Fruit fly (Drosophila melanogaster) whole organism, adult: Measurements from ENCODE around the gene CG14402.
A peak's percentile ranks its signal among the peaks of the same experiment; 100 is the strongest.

ENCODE experiments used
- CG11617 ChIP-seq: fragments of 200-800 bp; sonication (Bioruptor generic); optimal IDR thresholded peaks from 2 replicates; lab custom pipeline; 2017; ENCODE audit warnings: mild to moderate bottlenecking, missing biosample characterization, missing genetic modification reagents, missing genetic modification characterization
- CG12768 ChIP-seq: fragments of 200-800 bp; sonication (Bioruptor generic); optimal IDR thresholded peaks from 2 replicates; lab custom pipeline; 2017; ENCODE audit warnings: missing biosample characterization, missing genetic modification characterization, mild to moderate bottlenecking, moderate library complexity, missing genetic modification reagents
- CG14711 ChIP-seq: fragments of 200-800 bp; sonication (Bioruptor generic); optimal IDR thresholded peaks from 2 replicates; lab custom pipeline; 2018; ENCODE audit warnings: missing biosample characterization, mild to moderate bottlenecking, missing genetic modification characterization, moderate library complexity
- CG1620 ChIP-seq: fragments of 200-800 bp; sonication (Bioruptor generic); optimal IDR thresholded peaks from 2 replicates; lab custom pipeline; 2016; ENCODE audit warnings: missing biosample characterization, missing genetic modification characterization
- CG33017 ChIP-seq: fragments of 200-800 bp; sonication (Bioruptor generic); optimal IDR thresholded peaks from 2 replicates; lab custom pipeline; 2018; ENCODE audit warnings: missing biosample characterization, mild to moderate bottlenecking, missing genetic modification characterization, moderate library complexity
- CG5204 ChIP-seq: fragments of 200-800 bp; sonication (Bioruptor generic); optimal IDR thresholded peaks from 2 replicates; lab custom pipeline; 2016; ENCODE audit warnings: missing biosample characterization, missing genetic modification characterization
- CG7045 ChIP-seq: fragments of 200-800 bp; sonication (Bioruptor generic); optimal IDR thresholded peaks from 2 replicates; lab custom pipeline; 2017; ENCODE audit warnings: missing biosample characterization, mild to moderate bottlenecking, missing genetic modification characterization
- CG7101 ChIP-seq: fragments of 200-800 bp; sonication (Bioruptor generic); optimal IDR thresholded peaks from 2 replicates; lab custom pipeline; 2018; ENCODE audit warnings: missing biosample characterization, mild to moderate bottlenecking, missing genetic modification characterization, moderate library complexity
- Clk ChIP-seq: fragments of 200-800 bp; sonication (Bioruptor generic); optimal IDR thresholded peaks from 2 replicates; lab custom pipeline; 2017; ENCODE audit warnings: missing biosample characterization, missing genetic modification characterization
- Crg-1 ChIP-seq: fragments of 200-800 bp; sonication (Bioruptor generic); optimal IDR thresholded peaks from 2 replicates; lab custom pipeline; 2016; ENCODE audit warnings: missing biosample characterization, missing genetic modification characterization
- Hr96 ChIP-seq: fragments of 200-800 bp; sonication (Bioruptor generic); optimal IDR thresholded peaks from 2 replicates; lab custom pipeline; 2016; ENCODE audit warnings: missing biosample characterization, missing genetic modification characterization
- Mnt ChIP-seq: fragments of 200-800 bp; sonication (Bioruptor generic); optimal IDR thresholded peaks from 2 replicates; lab custom pipeline; 2016; ENCODE audit warnings: missing biosample characterization, mild to moderate bottlenecking, missing genetic modification characterization
- bab1 ChIP-seq: fragments of 200-800 bp; sonication (Bioruptor generic); optimal IDR thresholded peaks from 3 replicates; lab custom pipeline; 2019; ENCODE audit warnings: missing biosample characterization, mild to moderate bottlenecking, missing genetic modification characterization, moderate library complexity
- cic ChIP-seq: fragments of 200-800 bp; sonication (Bioruptor generic); optimal IDR thresholded peaks from 2 replicates; lab custom pipeline; 2017; ENCODE audit warnings: missing biosample characterization, mild to moderate bottlenecking, missing genetic modification characterization, moderate library complexity
- cnc ChIP-seq, 2 experiments: fragments of >200 bp; optimal IDR thresholded peaks; 2 replicates each; lab custom pipeline; 2017
- kay ChIP-seq: fragments of 200-800 bp; sonication (Bioruptor generic); peaks from one replicate; lab custom pipeline; 2016; ENCODE audit warnings: missing biosample characterization, missing genetic modification characterization, borderline replicate concordance
- ovo ChIP-seq: fragments of 200-800 bp; sonication (Bioruptor generic); optimal IDR thresholded peaks from 2 replicates; lab custom pipeline; 2016; ENCODE audit warnings: missing biosample characterization, missing genetic modification characterization
- pad ChIP-seq: fragments of 200-800 bp; sonication (Bioruptor generic); optimal IDR thresholded peaks from 3 replicates; lab custom pipeline; 2017; ENCODE audit warnings: missing biosample characterization, missing genetic modification characterization, mild to moderate bottlenecking, moderate library complexity, missing genetic modification reagents
- tj ChIP-seq: fragments of 200-800 bp; sonication (Bioruptor generic); optimal IDR thresholded peaks from 3 replicates; lab custom pipeline; 2017; ENCODE audit warnings: missing biosample characterization, mild to moderate bottlenecking, missing genetic modification characterization, moderate library complexity
- toe ChIP-seq: fragments of 200-800 bp; sonication (Bioruptor generic); optimal IDR thresholded peaks from 2 replicates; lab custom pipeline; 2016; ENCODE audit warnings: missing biosample characterization, missing genetic modification characterization

Gene CG14402

DNA sequence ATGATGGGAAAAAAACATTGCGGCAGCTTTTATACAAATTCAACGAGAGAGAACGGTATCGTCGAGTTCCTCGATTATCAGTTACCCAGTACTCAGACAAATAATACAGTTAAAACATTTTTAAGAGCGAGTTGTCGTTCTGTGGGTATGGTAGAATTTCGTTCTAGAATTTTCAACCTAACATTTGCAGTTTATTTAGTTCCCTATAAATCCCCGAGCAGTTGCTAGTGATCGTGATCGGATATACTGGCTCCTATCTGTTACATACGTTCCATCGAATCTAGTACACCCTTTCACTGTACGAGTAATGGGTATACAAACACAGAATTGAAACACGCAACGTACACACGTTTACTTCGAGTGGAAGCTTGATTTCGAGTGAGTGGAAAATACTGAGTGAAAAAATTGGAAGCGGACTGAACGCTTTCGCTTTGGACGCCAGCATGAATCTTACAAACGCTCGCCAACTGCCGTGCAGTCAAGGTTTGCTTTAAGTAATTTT is 15.7 kb downstream of the CG14402 start, which contains the start of gene CG9338:
CG9338 (plus strand) TSS at position 452 of the 502 bp plus-strand sequence.
- peak; percentile 66 for TF ChIP-seq CG1620
- peak; percentile 88 for TF ChIP-seq CG12768 (GFP tag; lab: Kevin White, UChicago)
- peak; percentile 86 for TF ChIP-seq bab1
- peak; percentile 89 for TF ChIP-seq tj
- TF ChIP-seq Hr96: peak; percentile 78
- TF ChIP-seq kay (GFP tag; lab: Kevin White, UChicago): peak; percentile 20
- peak; percentile 78 for TF ChIP-seq pad (GFP tag; lab: Kevin White, UChicago)
- no peak for TF ChIP-seq cnc (optimal IDR thresholded peaks at IDR 0.05; lab: Kevin White, UChicago)
- peak; percentile 77 for TF ChIP-seq CG33017 (tag; lab: Kevin White, UChicago)
- TF ChIP-seq ovo (GFP tag; lab: Kevin White, UChicago): no peak
- TF ChIP-seq CG7101 (tag; lab: Kevin White, UChicago): peak; percentile 81
- peak; percentile 63 for TF ChIP-seq cic (GFP tag; lab: Kevin White, UChicago)
- TF ChIP-seq CG7045 (GFP tag; lab: Kevin White, UChicago): peak; percentile 73
- peak; percentile 47 for TF ChIP-seq Mnt
- TF ChIP-seq CG11617 (GFP tag; lab: Kevin White, UChicago): peak; percentile 77
- peak; percentile 44 for TF ChIP-seq Clk (GFP tag; lab: Kevin White, UChicago)
- TF ChIP-seq CG5204 (GFP tag; lab: Kevin White, UChicago): peak; percentile 82
- TF ChIP-seq CG14711 (tag; lab: Kevin White, UChicago): peak; percentile 75
- peak; percentile 73 for TF ChIP-seq toe
- peak; percentile 50 for TF ChIP-seq Crg-1 (GFP tag; lab: Kevin White, UChicago)

DNA sequence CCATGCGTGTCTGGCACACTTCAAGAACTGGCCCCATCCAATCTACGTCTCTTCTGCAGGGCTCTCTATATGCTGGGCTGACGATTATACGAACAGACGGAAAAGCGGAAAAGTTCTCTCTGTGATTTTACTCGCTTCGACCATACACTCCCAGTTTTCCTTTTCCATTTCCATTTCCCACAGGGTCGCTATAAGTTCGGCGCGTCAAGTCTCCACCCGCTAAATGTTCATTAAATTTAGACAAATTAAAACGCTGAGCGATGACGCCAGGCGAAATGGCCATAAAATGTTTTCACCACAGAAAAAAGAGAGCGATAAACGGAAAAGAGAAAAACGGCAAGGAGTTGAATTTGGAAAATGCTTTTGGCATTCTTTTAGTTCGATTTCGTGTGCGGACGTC is 18.3 kb downstream of the CG14402 start, which contains the start of gene CG31675:
CG31675 (plus strand) TSS at position 375 of the 400 bp plus-strand sequence.
- TF ChIP-seq Crg-1 (GFP tag; lab: Kevin White, UChicago) (no peak), kay (GFP tag; lab: Kevin White, UChicago) (no peak), Mnt (no peak), CG33017 (tag; lab: Kevin White, UChicago) (no peak), CG7101 (tag; lab: Kevin White, UChicago) (no peak), cnc (optimal IDR thresholded peaks at IDR 0.05; lab: Kevin White, UChicago) (no peak), CG11617 (GFP tag; lab: Kevin White, UChicago) (no peak), CG1620 (no peak), Clk (GFP tag; lab: Kevin White, UChicago) (no peak), CG14711 (tag; lab: Kevin White, UChicago) (no peak), CG7045 (GFP tag; lab: Kevin White, UChicago) (no peak), bab1 (no peak), CG5204 (GFP tag; lab: Kevin White, UChicago) (no peak), toe (no peak), pad (GFP tag; lab: Kevin White, UChicago) (no peak), tj (no peak), Hr96 (no peak), ovo (GFP tag; lab: Kevin White, UChicago) (no peak), CG12768 (GFP tag; lab: Kevin White, UChicago) (no peak)

DNA sequence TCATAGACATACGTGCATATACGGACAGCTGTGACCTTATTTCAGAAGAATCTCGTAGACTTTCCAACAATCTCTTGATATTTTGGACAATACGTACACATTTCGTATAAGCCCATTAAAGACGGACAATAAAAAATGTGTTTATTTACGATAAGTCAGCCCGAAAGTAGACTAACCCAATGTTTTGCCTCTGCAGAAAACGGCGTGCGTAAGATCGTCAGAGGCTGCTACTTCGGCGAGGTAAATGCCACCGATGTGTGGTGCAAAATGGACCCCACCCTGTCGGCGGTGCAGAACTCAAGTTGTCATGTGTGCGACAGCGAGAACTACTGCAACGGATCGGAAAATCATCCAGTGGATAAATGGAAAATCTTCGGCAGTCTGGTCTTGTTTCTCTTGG is 19.8 kb downstream of the CG14402 start:
- TF ChIP-seq CG1620: no peak
- no peak for TF ChIP-seq CG5204 (GFP tag; lab: Kevin White, UChicago)
- TF ChIP-seq CG11617 (GFP tag; lab: Kevin White, UChicago): no peak
- TF ChIP-seq cnc (optimal IDR thresholded peaks at IDR 0.05; lab: Kevin White, UChicago): no peak
- TF ChIP-seq CG12768 (GFP tag; lab: Kevin White, UChicago): no peak
- no peak for TF ChIP-seq Clk (GFP tag; lab: Kevin White, UChicago)
- TF ChIP-seq CG14711 (tag; lab: Kevin White, UChicago): no peak

DNA sequence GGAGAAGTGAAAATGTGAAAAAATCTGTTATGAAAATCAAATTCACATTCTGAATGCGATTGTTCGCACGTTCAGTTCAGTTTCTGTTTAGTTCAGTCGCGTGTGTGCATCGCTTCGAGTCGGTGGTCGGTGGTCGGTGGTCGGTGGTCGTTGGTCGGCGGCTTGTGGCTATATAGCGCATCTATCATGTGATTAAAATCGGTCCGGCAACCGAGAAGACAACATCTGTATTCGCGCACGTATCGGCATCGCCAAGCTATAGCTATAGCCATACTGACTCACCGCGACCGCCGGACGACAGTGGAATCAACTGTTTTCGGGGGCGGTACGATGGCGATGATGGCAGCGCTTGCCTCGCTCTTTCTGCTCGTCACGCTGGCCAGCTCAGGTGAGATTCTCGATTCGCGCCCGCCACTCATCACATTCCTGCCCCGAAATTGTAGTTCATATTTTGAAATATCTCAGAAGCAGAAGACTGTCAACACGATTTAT is 20.8 kb downstream of the CG14402 start, which contains the start of gene CG14401:
CG14401 (plus strand) TSS at position 51 of the 492 bp plus-strand sequence.
- TF ChIP-seq CG14711 (tag; lab: Kevin White, UChicago): no peak
- no peak for TF ChIP-seq toe
- peak; percentile 35 for TF ChIP-seq CG33017 (tag; lab: Kevin White, UChicago)
- TF ChIP-seq pad (GFP tag; lab: Kevin White, UChicago): no peak
- peak; percentile 52 for TF ChIP-seq cic (GFP tag; lab: Kevin White, UChicago)
- no peak for TF ChIP-seq tj
- TF ChIP-seq CG12768 (GFP tag; lab: Kevin White, UChicago): peak; percentile 11
- TF ChIP-seq Crg-1 (GFP tag; lab: Kevin White, UChicago): no peak
- no peak for TF ChIP-seq CG5204 (GFP tag; lab: Kevin White, UChicago)
- no peak for TF ChIP-seq kay (GFP tag; lab: Kevin White, UChicago)
- peak; percentile 55 for TF ChIP-seq Mnt
- peak; percentile 15 for TF ChIP-seq CG7101 (tag; lab: Kevin White, UChicago)
- TF ChIP-seq ovo (GFP tag; lab: Kevin White, UChicago): no peak
- TF ChIP-seq cnc (optimal IDR thresholded peaks at IDR 0.05; lab: Kevin White, UChicago): no peak
- peak; percentile 0 for TF ChIP-seq CG11617 (GFP tag; lab: Kevin White, UChicago)
- no peak for TF ChIP-seq Hr96
- TF ChIP-seq CG7045 (GFP tag; lab: Kevin White, UChicago): no peak
- TF ChIP-seq bab1: no peak
- TF ChIP-seq Clk (GFP tag; lab: Kevin White, UChicago): no peak
- TF ChIP-seq CG1620: no peak

DNA sequence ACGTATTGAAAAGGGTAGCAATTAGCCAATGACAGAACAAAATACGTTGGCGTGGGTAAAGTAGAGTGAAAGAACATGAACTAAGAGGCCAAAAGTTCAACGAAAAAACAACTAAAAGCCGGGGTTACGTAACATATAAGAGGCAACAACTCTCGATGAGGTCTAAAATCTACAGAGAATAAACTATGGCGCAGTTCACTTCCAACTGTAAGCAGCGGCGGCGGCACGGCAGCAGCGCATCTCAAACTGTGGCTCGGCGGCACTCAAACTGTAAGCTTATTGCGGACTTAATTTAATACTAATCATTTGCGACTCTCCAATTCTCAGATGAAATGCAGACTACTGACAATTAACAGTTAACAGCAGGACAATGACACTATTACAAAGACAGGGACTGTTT is 25.4 kb downstream of the CG14402 start:
- TF ChIP-seq Hr96 (no peak), CG11617 (GFP tag; lab: Kevin White, UChicago) (no peak), toe (no peak), CG33017 (tag; lab: Kevin White, UChicago) (no peak), CG14711 (tag; lab: Kevin White, UChicago) (no peak), bab1 (no peak), Mnt (no peak), CG12768 (GFP tag; lab: Kevin White, UChicago) (no peak), ovo (GFP tag; lab: Kevin White, UChicago) (no peak), CG1620 (no peak), cnc (optimal IDR thresholded peaks at IDR 0.05; lab: Kevin White, UChicago) (no peak), kay (GFP tag; lab: Kevin White, UChicago) (no peak), CG5204 (GFP tag; lab: Kevin White, UChicago) (no peak), Clk (GFP tag; lab: Kevin White, UChicago) (no peak)
